Fruit fly (Drosophila melanogaster) whole organism, prepupa: Measurements from ENCODE around the gene CG3987.

Experiments
- Blimp-1 ChIP-seq: fragments of 200-800 bp; sonication (Bioruptor generic); optimal IDR thresholded peaks from 3 replicates; lab custom pipeline; 2017; ENCODE audit warnings: missing biosample characterization, missing genetic modification characterization, mild to moderate bottlenecking, moderate library complexity, missing genetic modification reagents
- CG10631 ChIP-seq: fragments of 200-800 bp; sonication (Bioruptor generic); optimal IDR thresholded peaks from 2 replicates; lab custom pipeline; 2016; ENCODE audit warnings: missing biosample characterization, missing genetic modification characterization
- CG10669 ChIP-seq: fragments of 200-800 bp; sonication (Bioruptor generic); optimal IDR thresholded peaks from 3 replicates; lab custom pipeline; 2018; ENCODE audit warnings: missing biosample characterization, mild to moderate bottlenecking, missing genetic modification characterization, moderate library complexity
- CG11762 ChIP-seq: fragments of 200-800 bp; sonication (Bioruptor generic); optimal IDR thresholded peaks from 3 replicates; lab custom pipeline; 2016; ENCODE audit warnings: missing biosample characterization, missing genetic modification characterization; ENCODE audit not compliant: insufficient read depth
- CG11902 ChIP-seq: fragments of 200-800 bp; sonication (Bioruptor generic); optimal IDR thresholded peaks from 3 replicates; lab custom pipeline; 2016; ENCODE audit warnings: missing biosample characterization, missing genetic modification characterization
- CG15336 ChIP-seq: fragments of 200-800 bp; sonication (Bioruptor generic); IDR thresholded peaks from 2 replicates; pipeline ENCODE4 v1.3.6; 2022; ENCODE audit warnings: missing biosample characterization, missing genetic modification characterization
- CG1621 ChIP-seq: fragments of 200-800 bp; sonication (Bioruptor generic); optimal IDR thresholded peaks from 3 replicates; lab custom pipeline; 2018; ENCODE audit warnings: missing biosample characterization, mild to moderate bottlenecking, missing genetic modification characterization
- CG31627 ChIP-seq: fragments of 200-800 bp; sonication (Bioruptor generic); optimal IDR thresholded peaks from 3 replicates; lab custom pipeline; 2016; ENCODE audit warnings: missing biosample characterization, missing genetic modification characterization
- CG32006 ChIP-seq: fragments of 200-800 bp; sonication (Bioruptor generic); optimal IDR thresholded peaks from 3 replicates; lab custom pipeline; 2017; ENCODE audit warnings: missing biosample characterization, mild to moderate bottlenecking, missing genetic modification characterization
- CG34406 ChIP-seq: fragments of 200-800 bp; sonication (Bioruptor generic); optimal IDR thresholded peaks from 3 replicates; lab custom pipeline; 2016; ENCODE audit warnings: missing biosample characterization, missing genetic modification characterization
- CG3919 ChIP-seq: fragments of 200-800 bp; sonication (Bioruptor generic); optimal IDR thresholded peaks from 3 replicates; lab custom pipeline; 2016; ENCODE audit warnings: missing biosample characterization, missing genetic modification characterization
- CG4318 ChIP-seq: fragments of 200-800 bp; sonication (Bioruptor generic); optimal IDR thresholded peaks from 3 replicates; lab custom pipeline; 2017; ENCODE audit warnings: missing biosample characterization, mild to moderate bottlenecking, missing genetic modification characterization
- CG6163 ChIP-seq: fragments of 200-800 bp; sonication (Bioruptor generic); IDR thresholded peaks from 3 replicates; pipeline ENCODE4 v1.3.6; 2022; ENCODE audit warnings: missing biosample characterization, missing genetic modification characterization
- CG6276 ChIP-seq: fragments of 200-800 bp; sonication (Bioruptor generic); optimal IDR thresholded peaks from 2 replicates; lab custom pipeline; 2017; ENCODE audit warnings: missing biosample characterization, mild to moderate bottlenecking, missing genetic modification characterization
- CG6792 ChIP-seq: fragments of 200-800 bp; sonication (Bioruptor generic); optimal IDR thresholded peaks from 3 replicates; lab custom pipeline; 2016; ENCODE audit warnings: missing biosample characterization, missing genetic modification characterization
- CG6808 ChIP-seq: fragments of 200-800 bp; sonication (Bioruptor generic); optimal IDR thresholded peaks from 3 replicates; lab custom pipeline; 2017; ENCODE audit warnings: missing biosample characterization, missing genetic modification characterization, mild to moderate bottlenecking, moderate library complexity, missing genetic modification reagents
- CG6854 ChIP-seq: fragments of 200-800 bp; sonication (Bioruptor generic); optimal IDR thresholded peaks from 2 replicates; lab custom pipeline; 2017; ENCODE audit warnings: missing biosample characterization, mild to moderate bottlenecking, missing genetic modification characterization
- CG8319 ChIP-seq: fragments of 200-800 bp; sonication (Bioruptor generic); optimal IDR thresholded peaks from 3 replicates; lab custom pipeline; 2016; ENCODE audit warnings: missing biosample characterization, missing genetic modification characterization
- CG8632 ChIP-seq: fragments of 200-800 bp; sonication (Bioruptor generic); optimal IDR thresholded peaks from 3 replicates; lab custom pipeline; 2016; ENCODE audit warnings: missing biosample characterization, missing genetic modification characterization
- Eip75B ChIP-seq: fragments of 200-800 bp; sonication (Bioruptor generic); optimal IDR thresholded peaks from 3 replicates; lab custom pipeline; 2016; ENCODE audit warnings: missing biosample characterization, missing genetic modification characterization
- Eip93F ChIP-seq: fragments of 200-800 bp; sonication (Bioruptor generic); optimal IDR thresholded peaks from 2 replicates; lab custom pipeline; 2016; ENCODE audit warnings: missing biosample characterization, mild to moderate bottlenecking, missing genetic modification characterization
- Ets21C ChIP-seq: fragments of 200-800 bp; sonication (Bioruptor generic); optimal IDR thresholded peaks from 3 replicates; lab custom pipeline; 2016; ENCODE audit warnings: missing biosample characterization, missing genetic modification characterization
- Ets96B ChIP-seq: fragments of 200-800 bp; optimal IDR thresholded peaks from 2 replicates; lab custom pipeline; 2019; ENCODE audit warnings: missing biosample characterization, mild to moderate bottlenecking, missing genetic modification characterization, moderate library complexity
- Gug ChIP-seq: fragments of 200-800 bp; sonication (Bioruptor generic); IDR thresholded peaks from 2 replicates; pipeline ENCODE4 v1.3.6; 2022; ENCODE audit warnings: missing biosample characterization, missing genetic modification characterization
- Hr38 ChIP-seq: sonication (Bioruptor generic); optimal IDR thresholded peaks from 2 replicates; lab custom pipeline; 2016; ENCODE audit warnings: missing biosample characterization, missing genetic modification characterization
- Hr39 ChIP-seq: fragments of 200-800 bp; sonication (Bioruptor generic); optimal IDR thresholded peaks from 2 replicates; lab custom pipeline; 2016; ENCODE audit warnings: missing biosample characterization, missing genetic modification characterization
- Hr4 ChIP-seq: fragments of 200-800 bp; sonication (Bioruptor generic); optimal IDR thresholded peaks from 3 replicates; lab custom pipeline; 2016; ENCODE audit warnings: missing biosample characterization, missing genetic modification characterization
- Lpt ChIP-seq: fragments of 200-800 bp; sonication (Bioruptor generic); optimal IDR thresholded peaks from 3 replicates; lab custom pipeline; 2016; ENCODE audit warnings: missing biosample characterization, missing genetic modification characterization
- Met ChIP-seq: fragments of 200-800 bp; sonication (Bioruptor generic); optimal IDR thresholded peaks from 3 replicates; lab custom pipeline; 2016; ENCODE audit warnings: missing biosample characterization, missing genetic modification characterization
- OdsH ChIP-seq: fragments of 200-800 bp; sonication (Bioruptor generic); optimal IDR thresholded peaks from 3 replicates; lab custom pipeline; 2016; ENCODE audit warnings: missing biosample characterization, missing genetic modification characterization
- Smox ChIP-seq: fragments of 200-800 bp; sonication (Bioruptor generic); optimal IDR thresholded peaks from 3 replicates; lab custom pipeline; 2016; ENCODE audit warnings: missing biosample characterization, missing genetic modification characterization
- Sox14 ChIP-seq: fragments of 200-800 bp; sonication (Bioruptor generic); optimal IDR thresholded peaks from 3 replicates; lab custom pipeline; 2016; ENCODE audit warnings: missing biosample characterization, missing genetic modification characterization
- Sox15 ChIP-seq: fragments of 200-800 bp; sonication (Bioruptor generic); optimal IDR thresholded peaks from 3 replicates; lab custom pipeline; 2016; ENCODE audit warnings: missing biosample characterization, missing genetic modification characterization
- achi ChIP-seq: fragments of 200-800 bp; sonication (Bioruptor generic); optimal IDR thresholded peaks from 3 replicates; lab custom pipeline; 2016; ENCODE audit warnings: missing biosample characterization, missing genetic modification characterization
- cyc ChIP-seq: fragments of 200-800 bp; sonication (Bioruptor generic); optimal IDR thresholded peaks from 3 replicates; lab custom pipeline; 2016; ENCODE audit warnings: missing biosample characterization, missing genetic modification characterization
- dac ChIP-seq: fragments of 200-800 bp; sonication (Bioruptor generic); optimal IDR thresholded peaks from 2 replicates; lab custom pipeline; 2017; ENCODE audit warnings: missing biosample characterization, mild to moderate bottlenecking, missing genetic modification characterization
- dsx ChIP-seq: fragments of 200-800 bp; optimal IDR thresholded peaks from 3 replicates; lab custom pipeline; 2019; ENCODE audit warnings: missing biosample characterization, mild to moderate bottlenecking, missing genetic modification characterization, moderate library complexity; ENCODE audit not compliant: poor library complexity, severe bottlenecking
- eg ChIP-seq: fragments of 200-800 bp; sonication (Bioruptor generic); IDR thresholded peaks from 3 replicates; pipeline ENCODE4 v1.3.6; 2022; ENCODE audit warnings: missing biosample characterization, missing genetic modification characterization
- esn ChIP-seq: fragments of 200-800 bp; sonication (Bioruptor generic); optimal IDR thresholded peaks from 2 replicates; lab custom pipeline; 2016; ENCODE audit warnings: missing biosample characterization, mild to moderate bottlenecking, missing genetic modification characterization, moderate library complexity
- fd59A ChIP-seq: fragments of 200-800 bp; sonication (Bioruptor generic); optimal IDR thresholded peaks from 2 replicates; lab custom pipeline; 2017; ENCODE audit warnings: missing biosample characterization, mild to moderate bottlenecking, missing genetic modification characterization, missing genetic modification reagents
- fd85E ChIP-seq: fragments of 200-800 bp; sonication (Bioruptor generic); optimal IDR thresholded peaks from 3 replicates; lab custom pipeline; 2016; ENCODE audit warnings: missing biosample characterization, missing genetic modification characterization
- fkh ChIP-seq: fragments of 200-800 bp; sonication (Bioruptor generic); optimal IDR thresholded peaks from 3 replicates; lab custom pipeline; 2017; ENCODE audit warnings: missing biosample characterization, mild to moderate bottlenecking, missing genetic modification characterization, moderate library complexity
- lz ChIP-seq: fragments of 200-800 bp; sonication (Bioruptor generic); optimal IDR thresholded peaks from 3 replicates; lab custom pipeline; 2016; ENCODE audit warnings: missing biosample characterization, missing genetic modification characterization
- net ChIP-seq: fragments of 200-800 bp; sonication (Bioruptor generic); optimal IDR thresholded peaks from 3 replicates; lab custom pipeline; 2016; ENCODE audit warnings: missing biosample characterization, missing genetic modification characterization
- ss ChIP-seq, 2 experiments: fragments of 200-800 bp; sonication (Bioruptor generic); optimal IDR thresholded peaks; 2 replicates in 1 of 2; 3 replicates in 1 of 2; lab custom pipeline; 2017 to 2018; ENCODE audit warnings: mild to moderate bottlenecking in 2 of 2, missing biosample characterization in 2 of 2, missing genetic modification characterization in 2 of 2, moderate library complexity in 1 of 2
- svp ChIP-seq: fragments of 200-800 bp; sonication (Bioruptor generic); peaks from one replicate; lab custom pipeline; 2016; ENCODE audit warnings: missing biosample characterization, missing genetic modification characterization
- topi ChIP-seq: fragments of 200-800 bp; sonication (Bioruptor generic); optimal IDR thresholded peaks from 3 replicates; lab custom pipeline; 2016; ENCODE audit warnings: missing biosample characterization, missing genetic modification characterization
- vri ChIP-seq: fragments of 200-800 bp; sonication (Bioruptor generic); optimal IDR thresholded peaks from 3 replicates; lab custom pipeline; 2016; ENCODE audit warnings: missing biosample characterization, mild to moderate bottlenecking, missing genetic modification characterization

Gene CG3987

DNA sequence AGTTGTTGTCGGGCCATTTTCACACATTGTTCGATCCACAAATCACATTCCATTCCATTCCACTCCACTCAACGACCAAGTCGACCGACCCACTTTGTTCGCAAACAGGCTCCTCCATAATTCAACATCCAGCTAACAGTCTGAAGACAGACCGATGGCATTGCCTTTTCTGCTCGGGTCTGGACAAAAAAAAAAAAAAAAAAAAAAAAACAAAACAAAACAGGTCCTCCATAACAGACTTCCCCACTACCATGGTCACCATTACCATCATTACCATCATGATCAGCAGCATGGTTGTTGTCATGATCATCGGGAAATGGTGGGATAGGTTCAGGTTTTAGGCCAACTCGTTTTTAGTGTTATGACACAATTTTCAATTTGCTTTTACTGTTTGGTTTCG is 27.5 kb upstream of the CG3987 start (continued):
- TF ChIP-seq net (GFP tag; lab: Kevin White, UChicago) (peak; percentile 39), CG6792 (GFP tag; lab: Kevin White, UChicago) (no peak), Hr38 (no peak), Eip75B (GFP tag; lab: Kevin White, UChicago) (peak; percentile 80), topi (GFP tag; lab: Kevin White, UChicago) (no peak), Sox15 (GFP tag; lab: Kevin White, UChicago) (no peak), cyc (no peak), Blimp-1 (GFP tag; lab: Kevin White, UChicago) (no peak), CG6854 (GFP tag; lab: Kevin White, UChicago) (no peak), Ets96B (tag; lab: Kevin White, UChicago) (peak; percentile 38), CG8319 (GFP tag; lab: Kevin White, UChicago) (peak; percentile 15), Lpt (GFP tag; lab: Kevin White, UChicago) (peak; percentile 59), CG6808 (GFP tag; lab: Kevin White, UChicago) (peak; percentile 50), fd59A (GFP tag; lab: Kevin White, UChicago) (no peak), Smox (GFP tag; lab: Kevin White, UChicago) (no peak), CG11902 (GFP tag; lab: Kevin White, UChicago) (no peak), CG4318 (GFP tag; lab: Kevin White, UChicago) (no peak), eg (GFP tag; lab: Robert Waterston, UW) (peak; percentile 57; the same call in 2 of the 3 replicates), Hr39 (GFP tag; lab: Kevin White, UChicago) (no peak), CG15336 (peak; percentile 57; the same call in 1 of the 2 replicates), CG32006 (GFP tag; lab: Kevin White, UChicago) (no peak), CG6163 (GFP tag; lab: Robert Waterston, UW) (peak; percentile 88), CG10631 (GFP tag; lab: Kevin White, UChicago) (no peak), fd85E (no peak), dac (GFP tag; lab: Kevin White, UChicago) (no peak), CG1621 (no peak), fkh (GFP tag; lab: Kevin White, UChicago) (no peak), Ets21C (GFP tag; lab: Kevin White, UChicago) (no peak), Met (GFP tag; lab: Kevin White, UChicago) (no peak), CG8632 (peak; percentile 20), CG34406 (peak; percentile 26), ss (GFP tag; optimal IDR thresholded peaks at IDR 0.05; lab: Kevin White, UChicago) (peak; percentile 67), CG10669 (GFP tag; lab: Kevin White, UChicago) (no peak), OdsH (GFP tag; lab: Kevin White, UChicago) (no peak)

DNA sequence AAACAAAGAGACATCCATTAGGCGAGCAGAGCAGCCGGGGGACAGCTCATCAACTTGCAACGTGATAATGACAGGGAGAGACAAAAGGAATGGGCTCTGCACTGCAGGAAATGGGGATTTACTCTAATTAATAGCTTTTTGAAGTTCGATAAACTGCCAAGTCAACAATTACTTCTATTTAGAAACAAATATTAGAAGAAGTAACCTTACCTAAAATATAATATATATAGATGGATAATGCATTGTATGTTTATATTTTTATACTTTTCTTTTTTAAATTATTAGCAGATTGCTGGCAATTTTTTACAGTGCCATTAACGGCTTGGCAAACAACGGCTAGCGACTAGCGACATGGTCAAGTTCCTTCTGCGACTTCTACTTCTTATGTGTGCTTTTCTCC is 26.2 kb upstream of the CG3987 start:
- no peak for TF ChIP-seq Sox14 (GFP tag; lab: Kevin White, UChicago)
- TF ChIP-seq lz (GFP tag; lab: Kevin White, UChicago), result no peak
- TF ChIP-seq fd59A (GFP tag; lab: Kevin White, UChicago), result no peak
- TF ChIP-seq CG6808 (GFP tag; lab: Kevin White, UChicago), result no peak
- TF ChIP-seq CG31627 (GFP tag; lab: Kevin White, UChicago), result no peak
- TF ChIP-seq Ets21C (GFP tag; lab: Kevin White, UChicago), result no peak
- TF ChIP-seq dsx (GFP tag; lab: Kevin White, UChicago), result no peak
- TF ChIP-seq Blimp-1 (GFP tag; lab: Kevin White, UChicago), result no peak
- no peak for TF ChIP-seq Hr4
- peak; percentile 46 for TF ChIP-seq CG6276 (GFP tag; lab: Kevin White, UChicago)
- TF ChIP-seq Gug (GFP tag; lab: Robert Waterston, UW), result peak; percentile 10; the same call in 1 of the 2 replicates
- no peak for TF ChIP-seq Eip93F (GFP tag; lab: Kevin White, UChicago)
- TF ChIP-seq vri (GFP tag; lab: Kevin White, UChicago), result no peak
- no peak for TF ChIP-seq svp
- TF ChIP-seq achi, result peak; percentile 61
- peak; percentile 45 for TF ChIP-seq OdsH (GFP tag; lab: Kevin White, UChicago)
- no peak for TF ChIP-seq CG10669 (GFP tag; lab: Kevin White, UChicago)
- TF ChIP-seq CG11762 (GFP tag; lab: Kevin White, UChicago), result no peak
- no peak for TF ChIP-seq CG6854 (GFP tag; lab: Kevin White, UChicago)
- TF ChIP-seq CG1621, result no peak
- TF ChIP-seq Lpt (GFP tag; lab: Kevin White, UChicago), result peak; percentile 46
- no peak for TF ChIP-seq fkh (GFP tag; lab: Kevin White, UChicago)
- no peak for TF ChIP-seq topi (GFP tag; lab: Kevin White, UChicago)
- peak; percentile 62; the same call in 1 of the 3 replicates for TF ChIP-seq eg (GFP tag; lab: Robert Waterston, UW)
- peak; percentile 48 for TF ChIP-seq CG3919 (GFP tag; lab: Kevin White, UChicago)
- TF ChIP-seq CG15336, result peak; percentile 74
- TF ChIP-seq dac (GFP tag; lab: Kevin White, UChicago), result peak; percentile 15
- no peak for TF ChIP-seq Hr39 (GFP tag; lab: Kevin White, UChicago)
- no peak for TF ChIP-seq Sox15 (GFP tag; lab: Kevin White, UChicago)
- TF ChIP-seq Met (GFP tag; lab: Kevin White, UChicago), result no peak
- TF ChIP-seq esn, result no peak
- TF ChIP-seq ss (GFP tag; optimal IDR thresholded peaks at IDR 0.05; lab: Kevin White, UChicago), result no peak
